Fruit fly (Drosophila melanogaster) whole organism, embryonic: Measurements from ENCODE around the gene Cht5.

Experiments used
- ATbp ChIP-seq: fragments of 200-800 bp; sonication (Bioruptor generic); optimal IDR thresholded peaks from 2 replicates; lab custom pipeline; 2017; ENCODE audit warnings: missing biosample characterization, mild to moderate bottlenecking, missing genetic modification characterization, missing genetic modification reagents
- Aef1 ChIP-seq: fragments of 200-800 bp; sonication (Bioruptor generic); IDR thresholded peaks from 3 replicates; pipeline ENCODE4 v1.3.6; 2022; ENCODE audit warnings: missing biosample characterization, missing genetic modification characterization
- CG10431 ChIP-seq: fragments of 200-800 bp; sonication (Bioruptor generic); optimal IDR thresholded peaks from 3 replicates; lab custom pipeline; 2018; ENCODE audit warnings: missing biosample characterization, mild to moderate bottlenecking, missing genetic modification characterization
- CG10654 ChIP-seq: fragments of 200-800 bp; sonication (Bioruptor generic); optimal IDR thresholded peaks from 2 replicates; lab custom pipeline; 2016; ENCODE audit warnings: missing biosample characterization, missing genetic modification characterization
- CG12769 ChIP-seq: fragments of 200-800 bp; sonication (Bioruptor generic); optimal IDR thresholded peaks from 2 replicates; lab custom pipeline; 2019; ENCODE audit warnings: missing biosample characterization, mild to moderate bottlenecking, missing genetic modification characterization, moderate library complexity
- CG13123 ChIP-seq: fragments of 200-800 bp; sonication (Bioruptor generic); optimal IDR thresholded peaks from 2 replicates; lab custom pipeline; 2016; ENCODE audit warnings: missing biosample characterization, missing genetic modification characterization
- CG13287 ChIP-seq: fragments of 200-800 bp; sonication (Bioruptor generic); IDR thresholded peaks from 2 replicates; pipeline ENCODE4 v1.3.6; 2022; ENCODE audit warnings: missing biosample characterization, missing genetic modification characterization; ENCODE audit not compliant: partially characterized antibody
- CG14965 ChIP-seq: fragments of 200-800 bp; sonication (Bioruptor generic); optimal IDR thresholded peaks from 2 replicates; lab custom pipeline; 2016; ENCODE audit warnings: missing biosample characterization, missing genetic modification characterization, borderline replicate concordance
- CG1529 ChIP-seq: fragments of 200-800 bp; sonication (Bioruptor generic); optimal IDR thresholded peaks from 3 replicates; lab custom pipeline; 2018; ENCODE audit warnings: missing biosample characterization, missing genetic modification characterization
- CG15479 ChIP-seq: fragments of 200-800 bp; sonication (Bioruptor generic); optimal IDR thresholded peaks from 3 replicates; lab custom pipeline; 2019; ENCODE audit warnings: missing biosample characterization, mild to moderate bottlenecking, missing genetic modification characterization, moderate library complexity
- CG16779 ChIP-seq: fragments of 200-800 bp; sonication (Bioruptor generic); IDR thresholded peaks from 2 replicates; pipeline ENCODE4 v1.3.6; 2022; ENCODE audit warnings: missing biosample characterization, missing genetic modification characterization
- CG16813 ChIP-seq: fragments of 200-800 bp; sonication (Bioruptor generic); IDR thresholded peaks from 3 replicates; pipeline ENCODE4 v1.3.6; 2022; ENCODE audit warnings: missing biosample characterization, missing genetic modification characterization; ENCODE audit not compliant: partially characterized antibody
- CG2678 ChIP-seq: fragments of 200-800 bp; sonication (Bioruptor generic); optimal IDR thresholded peaks from 3 replicates; lab custom pipeline; 2019; ENCODE audit warnings: missing biosample characterization, mild to moderate bottlenecking, missing genetic modification characterization, moderate library complexity
- CG2889 ChIP-seq: fragments of 200-800 bp; sonication (Bioruptor generic); IDR thresholded peaks from 3 replicates; pipeline ENCODE4 v1.3.6; 2022; ENCODE audit warnings: missing biosample characterization, missing genetic modification characterization
- CG31224 ChIP-seq: fragments of 200-800 bp; sonication (Bioruptor generic); IDR thresholded peaks from 2 replicates; pipeline ENCODE4 v1.3.6; 2022; ENCODE audit warnings: missing biosample characterization, missing genetic modification characterization
- CG32767 ChIP-seq: fragments of 200-800 bp; sonication (Bioruptor generic); IDR thresholded peaks from 2 replicates; pipeline ENCODE4 v1.3.6; 2022; ENCODE audit warnings: missing biosample characterization, missing genetic modification characterization
- CG8281 ChIP-seq: fragments of 200-800 bp; sonication (Bioruptor generic); optimal IDR thresholded peaks from 2 replicates; lab custom pipeline; 2018; ENCODE audit warnings: missing biosample characterization, mild to moderate bottlenecking, missing genetic modification characterization, moderate library complexity
- CG9797 ChIP-seq: fragments of 200-800 bp; sonication (Bioruptor generic); optimal IDR thresholded peaks from 3 replicates; lab custom pipeline; 2018; ENCODE audit warnings: missing biosample characterization, mild to moderate bottlenecking, missing genetic modification characterization
- Chrac-16 ChIP-seq: fragments of 200-800 bp; sonication (Bioruptor generic); optimal IDR thresholded peaks from 3 replicates; lab custom pipeline; 2016; ENCODE audit warnings: missing biosample characterization, missing genetic modification characterization
- D19A ChIP-seq: fragments of 200-800 bp; optimal IDR thresholded peaks from 3 replicates; lab custom pipeline; 2019; ENCODE audit warnings: missing biosample characterization, mild to moderate bottlenecking, missing genetic modification characterization, moderate library complexity
- Dek ChIP-seq: fragments of 200-800 bp; sonication (Bioruptor generic); optimal IDR thresholded peaks from 3 replicates; lab custom pipeline; 2019; ENCODE audit warnings: missing biosample characterization, mild to moderate bottlenecking, missing genetic modification characterization, moderate library complexity
- Dip2 ChIP-seq: fragments of 200-800 bp; sonication (Bioruptor generic); IDR thresholded peaks from 2 replicates; pipeline ENCODE4 v1.3.6; 2022; ENCODE audit warnings: missing biosample characterization, missing genetic modification characterization
- E2f1 ChIP-seq: fragments of 200-800 bp; sonication (Bioruptor generic); IDR thresholded peaks from 2 replicates; pipeline ENCODE4 v1.3.6; 2022; ENCODE audit warnings: missing biosample characterization, missing genetic modification characterization
- Ets65A ChIP-seq: fragments of 200-800 bp; sonication (Bioruptor generic); peaks from one replicate; lab custom pipeline; 2016; ENCODE audit warnings: missing biosample characterization, missing genetic modification characterization
- Gug ChIP-seq: fragments of 200-800 bp; sonication (Bioruptor generic); IDR thresholded peaks from 4 replicates; pipeline ENCODE4 v1.3.6; 2022; ENCODE audit warnings: missing biosample characterization, missing genetic modification characterization
- NFAT ChIP-seq: fragments of 200-800 bp; sonication (Bioruptor generic); IDR thresholded peaks from 2 replicates; pipeline ENCODE4 v1.3.6; 2022; ENCODE audit warnings: missing biosample characterization, missing genetic modification characterization
- Sin3A ChIP-seq: fragments of >200 bp; optimal IDR thresholded peaks from 2 replicates; lab custom pipeline; 2018
- Spps ChIP-seq: fragments of 200-800 bp; sonication (Bioruptor generic); optimal IDR thresholded peaks from 2 replicates; lab custom pipeline; 2018; ENCODE audit warnings: missing biosample characterization, mild to moderate bottlenecking, missing genetic modification characterization
- Stat92E ChIP-seq, 3 experiments: fragments of >200 bp in 2 of 3; fragments of 200-800 bp in 1 of 3; sonication (Bioruptor generic) in 1 of 3; optimal IDR thresholded peaks; 2 replicates each; lab custom pipeline; 2017 to 2019; ENCODE audit warnings: missing biosample characterization in 3 of 3, missing genetic modification characterization in 3 of 3, mild to moderate bottlenecking in 1 of 3, moderate library complexity in 1 of 3
- Trl ChIP-seq, 3 experiments: fragments of >200 bp in 2 of 3; fragments of 200-800 bp in 1 of 3; sonication (Bioruptor generic) in 1 of 3; optimal IDR thresholded peaks; 2 replicates in 1 of 3; 3 replicates in 2 of 3; lab custom pipeline; 2016 to 2017; ENCODE audit warnings: missing biosample characterization in 1 of 3, missing genetic modification characterization in 1 of 3
- YL-1 ChIP-seq: fragments of 200-800 bp; sonication (Bioruptor generic); optimal IDR thresholded peaks from 3 replicates; lab custom pipeline; 2017; ENCODE audit warnings: missing biosample characterization, mild to moderate bottlenecking, missing genetic modification characterization
- abd-A ChIP-seq: fragments of 200-800 bp; sonication (Bioruptor generic); optimal IDR thresholded peaks from 3 replicates; lab custom pipeline; 2019; ENCODE audit warnings: missing biosample characterization, mild to moderate bottlenecking, missing genetic modification characterization, moderate library complexity
- al ChIP-seq: fragments of 200-800 bp; sonication (Bioruptor generic); IDR thresholded peaks from 2 replicates; pipeline ENCODE4 v1.3.6; 2022; ENCODE audit warnings: missing biosample characterization, missing genetic modification characterization
- bab2 ChIP-seq: fragments of 200-800 bp; sonication (Bioruptor generic); optimal IDR thresholded peaks from 2 replicates; lab custom pipeline; 2016; ENCODE audit warnings: missing biosample characterization, missing genetic modification characterization
- caup ChIP-seq: fragments of 200-800 bp; sonication (Bioruptor generic); optimal IDR thresholded peaks from 3 replicates; lab custom pipeline; 2017; ENCODE audit warnings: missing biosample characterization, mild to moderate bottlenecking, missing genetic modification characterization, moderate library complexity; ENCODE audit not compliant: severe bottlenecking
- crol ChIP-seq: fragments of 200-800 bp; sonication (Bioruptor generic); IDR thresholded peaks from 2 replicates; pipeline ENCODE4 v1.3.6; 2022; ENCODE audit warnings: missing biosample characterization, missing genetic modification characterization
- danr ChIP-seq: fragments of 200-800 bp; sonication (Bioruptor generic); IDR thresholded peaks from 2 replicates; pipeline ENCODE4 v1.3.6; 2022; ENCODE audit warnings: missing biosample characterization, missing genetic modification characterization
- dmrt99B ChIP-seq: fragments of 200-800 bp; sonication (Bioruptor generic); optimal IDR thresholded peaks from 2 replicates; lab custom pipeline; 2018; ENCODE audit warnings: missing biosample characterization, mild to moderate bottlenecking, missing genetic modification characterization, moderate library complexity
- mam ChIP-seq: fragments of 200-800 bp; sonication (Bioruptor generic); optimal IDR thresholded peaks from 3 replicates; lab custom pipeline; 2016; ENCODE audit warnings: missing biosample characterization, missing genetic modification characterization
- pita ChIP-seq: fragments of 200-800 bp; sonication (Bioruptor generic); optimal IDR thresholded peaks from 2 replicates; lab custom pipeline; 2017; ENCODE audit warnings: missing biosample characterization, mild to moderate bottlenecking, missing genetic modification characterization
- prd ChIP-seq, 3 experiments: fragments of >200 bp in 2 of 3; fragments of 200-800 bp in 1 of 3; sonication (Bioruptor generic) in 1 of 3; optimal IDR thresholded peaks in 2 of 3; IDR thresholded peaks in 1 of 3; 2 replicates in 2 of 3; 3 replicates in 1 of 3; pipeline versions ENCODE4 v1.3.6 to Lab custom; 2017 to 2022; ENCODE audit warnings: missing biosample characterization in 1 of 3, missing genetic modification characterization in 1 of 3
- ro ChIP-seq: fragments of 200-800 bp; sonication (Bioruptor generic); IDR thresholded peaks from 2 replicates; pipeline ENCODE4 v1.3.6; 2022; ENCODE audit warnings: missing biosample characterization, missing genetic modification characterization
- salm ChIP-seq: fragments of 200-800 bp; sonication (Bioruptor generic); optimal IDR thresholded peaks from 2 replicates; lab custom pipeline; 2018; ENCODE audit warnings: missing biosample characterization, mild to moderate bottlenecking, missing genetic modification characterization
- sens-2 ChIP-seq: fragments of 200-800 bp; sonication (Bioruptor generic); IDR thresholded peaks from 2 replicates; pipeline ENCODE4 v1.3.6; 2022; ENCODE audit warnings: missing biosample characterization, missing genetic modification characterization
- slbo ChIP-seq: fragments of 200-800 bp; sonication (Bioruptor generic); IDR thresholded peaks from 2 replicates; pipeline ENCODE4 v1.3.6; 2022; ENCODE audit warnings: missing biosample characterization, missing genetic modification characterization
- tll ChIP-seq, 2 experiments: fragments of 200-800 bp in 1 of 2; fragments of >200 bp in 1 of 2; sonication (Bioruptor generic) in 1 of 2; optimal IDR thresholded peaks; 2 replicates each; lab custom pipeline; 2017 to 2019; ENCODE audit warnings: missing biosample characterization in 2 of 2, missing genetic modification characterization in 2 of 2, mild to moderate bottlenecking in 1 of 2, moderate library complexity in 1 of 2
- zfh1 ChIP-seq: fragments of 200-800 bp; sonication (Bioruptor generic); IDR thresholded peaks from 3 replicates; pipeline ENCODE4 v1.3.6; 2022; ENCODE audit warnings: missing biosample characterization, missing genetic modification characterization

Gene Cht5

dm6 chr3R:13817480-13818305 lies 50.3 kb downstream of the Cht5 start (continued):
- TF ChIP-seq CG1529 (GFP tag; lab: Kevin White, UChicago): peak; percentile 74
- no peak for TF ChIP-seq tll (GFP tag; optimal IDR thresholded peaks at IDR 0.05; lab: Kevin White, UChicago)
- TF ChIP-seq Sin3A (lab: Kevin White, UChicago): no peak
- peak; percentile 13; the same call in 1 of the 2 replicates for TF ChIP-seq slbo (GFP tag; lab: Robert Waterston, UW)
- no peak for TF ChIP-seq NFAT (GFP tag; lab: Robert Waterston, UW)
- TF ChIP-seq CG10654 (GFP tag; lab: Kevin White, UChicago): peak; percentile 54
- TF ChIP-seq ro: no peak; the same call in 1 of the 2 replicates
- no peak for TF ChIP-seq CG15479 (GFP tag; lab: Kevin White, UChicago)
- TF ChIP-seq Ets65A (GFP tag; lab: Kevin White, UChicago): peak; percentile 16
- no peak for TF ChIP-seq Dek (tag; lab: Kevin White, UChicago)
- no peak for TF ChIP-seq abd-A
- TF ChIP-seq ATbp (GFP tag; lab: Kevin White, UChicago): peak; percentile 79
- peak; percentile 88 for TF ChIP-seq dmrt99B
- no peak for TF ChIP-seq Dip2 (GFP tag; lab: Robert Waterston, UW)
- no peak for TF ChIP-seq al (GFP tag; lab: Robert Waterston, UW)
- TF ChIP-seq CG13287 (GFP tag; lab: Robert Waterston, UW): no peak
- 0 out of 2 replicates have a peak, but pooled peaks have one; percentile 4 for TF ChIP-seq sens-2 (GFP tag; lab: Robert Waterston, UW)
- TF ChIP-seq E2f1 (GFP tag; lab: Robert Waterston, UW): 0 out of 2 replicates have a peak, but pooled peaks have one; percentile 14
- TF ChIP-seq CG32767 (GFP tag; lab: Robert Waterston, UW): peak; percentile 62
- no peak for TF ChIP-seq CG16813 (GFP tag; lab: Robert Waterston, UW)
- no peak for TF ChIP-seq CG13123 (GFP tag; lab: Kevin White, UChicago)
- TF ChIP-seq CG2889 (GFP tag; lab: Robert Waterston, UW): no peak
- peak; percentile 31 for TF ChIP-seq salm (tag; lab: Kevin White, UChicago)
- TF ChIP-seq CG12769 (tag; lab: Kevin White, UChicago): no peak
- peak; percentile 57 for TF ChIP-seq D19A
- no peak for TF ChIP-seq pita (GFP tag; lab: Kevin White, UChicago)
- peak; percentile 38 for TF ChIP-seq CG10431
- no peak for TF ChIP-seq bab2 (GFP tag; lab: Kevin White, UChicago)
- peak in 1 of 3 experiments; percentile 83 for TF ChIP-seq Stat92E (GFP tag; optimal IDR thresholded peaks at IDR 0.05; lab: Kevin White, UChicago)
- peak; percentile 14; the same call in 1 of the 2 replicates for TF ChIP-seq danr
- no peak for TF ChIP-seq CG31224 (GFP tag; lab: Robert Waterston, UW)
- TF ChIP-seq caup (GFP tag; lab: Kevin White, UChicago): no peak
- peak; percentile 29 for TF ChIP-seq Chrac-16 (GFP tag; lab: Kevin White, UChicago)
- no peak for TF ChIP-seq prd (optimal IDR thresholded peaks at IDR 0.05; lab: Kevin White, UChicago)
- peak; percentile 65; the same call in 2 of the 3 replicates for TF ChIP-seq prd (GFP tag; IDR thresholded peaks at IDR 0.05; lab: Robert Waterston, UW)
- TF ChIP-seq CG8281 (tag; lab: Kevin White, UChicago): peak; percentile 23
- TF ChIP-seq Aef1: 0 out of 3 replicates have a peak, but pooled peaks have one; percentile 16
- TF ChIP-seq CG16779 (GFP tag; lab: Robert Waterston, UW): no peak
- no peak for TF ChIP-seq Trl (optimal IDR thresholded peaks at IDR 0.05; lab: Kevin White, UChicago)
- peak; percentile 8 for TF ChIP-seq Trl (GFP tag; optimal IDR thresholded peaks at IDR 0.05; lab: Kevin White, UChicago)
- peak; percentile 80 for TF ChIP-seq CG2678 (tag; lab: Kevin White, UChicago)
- peak; percentile 17 for TF ChIP-seq Spps (tag; lab: Kevin White, UChicago)
- TF ChIP-seq CG9797: no peak
- no peak for TF ChIP-seq CG14965 (GFP tag; lab: Kevin White, UChicago)
- no peak for TF ChIP-seq mam (GFP tag; lab: Kevin White, UChicago)
- TF ChIP-seq YL-1 (GFP tag; lab: Kevin White, UChicago): no peak
- TF ChIP-seq crol: no peak
- no peak; the same call in 3 of the 4 replicates for TF ChIP-seq Gug
- TF ChIP-seq zfh1: peak; percentile 41; the same call in 2 of the 3 replicates
